Fruit fly (Drosophila melanogaster): ENCODE results near the gene pum.
A peak's percentile ranks its signal among the peaks of the same experiment; 100 is the strongest.

Gene pum

DNA sequence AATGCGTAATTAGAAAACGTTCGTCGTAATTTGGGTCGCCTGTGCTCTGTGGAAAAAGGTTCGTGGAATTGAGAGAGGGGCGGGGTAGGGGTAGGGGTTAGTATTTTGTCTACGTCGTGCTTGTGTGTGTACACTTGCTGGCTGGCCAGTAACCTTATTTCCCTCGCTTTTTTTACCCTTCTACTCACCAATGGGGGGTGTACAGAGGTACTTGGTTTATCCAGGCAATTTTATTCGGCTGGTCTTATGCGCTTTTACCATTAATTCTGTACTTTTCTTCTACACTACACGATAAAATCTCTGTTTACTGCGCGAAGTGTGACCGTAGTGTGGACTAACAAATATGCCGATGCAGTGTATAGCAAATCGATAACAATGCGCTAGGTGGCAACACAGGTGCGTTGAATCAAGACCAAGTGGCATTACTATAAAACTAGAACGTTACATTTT, 217.8 kb downstream of the pum start, which contains the start of gene tgo (continued):
- TF ChIP-seq Meics (GFP tag; optimal IDR thresholded peaks at IDR 0.05): no peak
- TF ChIP-seq HmgD (GFP tag; optimal IDR thresholded peaks at IDR 0.05): peak; percentile 1
- 0 out of 4 replicates have a peak, but pooled peaks have one; percentile 58 for TF ChIP-seq Dll (GFP tag; IDR thresholded peaks at IDR 0.05; ENCODE audit: partially characterized antibody)
- TF ChIP-seq Dfd (GFP tag; optimal IDR thresholded peaks at IDR 0.05): no peak
- peak; percentile 52 for TF ChIP-seq CoRest (tag; optimal IDR thresholded peaks at IDR 0.05)
- TF ChIP-seq CTCF (GFP tag; optimal IDR thresholded peaks at IDR 0.05): peak; percentile 42
- peak; percentile 73 for TF ChIP-seq trem (tag; optimal IDR thresholded peaks at IDR 0.05)
- TF ChIP-seq Atf6 (GFP tag; IDR thresholded peaks at IDR 0.05): no peak
- TF ChIP-seq CG17328 (GFP tag; IDR thresholded peaks at IDR 0.05): no peak
- peak; percentile 11; the same call in 1 of the 3 replicates for TF ChIP-seq CG16813 (GFP tag; IDR thresholded peaks at IDR 0.05; ENCODE audit: partially characterized antibody)
- TF ChIP-seq Max (GFP tag; optimal IDR thresholded peaks at IDR 0.05): no peak
- TF ChIP-seq Pdp1 (GFP tag; optimal IDR thresholded peaks at IDR 0.05): peak in 1 of 2 experiments; percentile 53
- no peak for TF ChIP-seq CG15696 (tag; optimal IDR thresholded peaks at IDR 0.05)
- TF ChIP-seq E2f2 (GFP tag; IDR thresholded peaks at IDR 0.05): peak; percentile 64
- TF ChIP-seq mirr (GFP tag; optimal IDR thresholded peaks at IDR 0.05): peak; percentile 25
- peak; percentile 59; the same call in 1 of the 2 replicates for TF ChIP-seq CG3847 (GFP tag; IDR thresholded peaks at IDR 0.05)
- TF ChIP-seq Dp (GFP tag; optimal IDR thresholded peaks at IDR 0.05): peak; percentile 61
- no peak for TF ChIP-seq Sox102F (GFP tag; optimal IDR thresholded peaks at IDR 0.05)
- peak; percentile 36 for TF ChIP-seq gcm (GFP tag; optimal IDR thresholded peaks at IDR 0.05)
- peak; percentile 62 for TF ChIP-seq CG34376 (GFP tag; optimal IDR thresholded peaks at IDR 0.05)
- TF ChIP-seq CG12155 (GFP tag; optimal IDR thresholded peaks at IDR 0.05): peak; percentile 3
- TF ChIP-seq BEAF-32 (GFP tag; optimal IDR thresholded peaks at IDR 0.05): peak; percentile 65
- no peak for TF ChIP-seq CG6689 (GFP tag; IDR thresholded peaks at IDR 0.05)
- peak; percentile 31; the same call in 1 of the 2 replicates for TF ChIP-seq Bgb (GFP tag; IDR thresholded peaks at IDR 0.05; ENCODE audit: partially characterized antibody)
- peak; percentile 59; the same call in 1 of the 2 replicates for TF ChIP-seq unc-4 (GFP tag; IDR thresholded peaks at IDR 0.05; ENCODE audit: partially characterized antibody)
- TF ChIP-seq HmgZ (tag; optimal IDR thresholded peaks at IDR 0.05): peak; percentile 85

DNA sequence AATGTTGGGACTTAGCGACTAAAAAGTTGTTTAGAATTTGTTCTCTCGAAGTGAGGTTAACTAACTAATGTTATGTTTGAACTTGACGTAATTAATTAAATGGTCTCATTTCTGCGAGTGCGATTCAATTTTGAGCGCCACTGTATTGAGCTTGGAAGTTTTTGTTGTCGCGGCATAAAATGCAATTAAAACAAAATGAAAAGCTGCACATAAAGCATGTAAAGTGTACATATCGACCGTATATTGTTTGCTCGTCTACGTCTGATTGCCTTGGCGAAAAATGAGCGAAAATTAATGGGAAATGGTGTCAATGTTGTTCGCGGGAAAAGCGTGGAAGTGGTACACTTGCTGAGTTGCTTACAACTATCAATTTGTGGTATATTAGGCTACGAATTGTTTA, 220.6 kb downstream of the pum start:
- no peak for TF ChIP-seq CG5245 (GFP tag; optimal IDR thresholded peaks at IDR 0.05)
- no peak for TF ChIP-seq Atf6 (GFP tag; IDR thresholded peaks at IDR 0.05)
- no peak for TF ChIP-seq CG7271 (tag; optimal IDR thresholded peaks at IDR 0.05)
- no peak for TF ChIP-seq p53 (GFP tag; optimal IDR thresholded peaks at IDR 0.05)
- TF ChIP-seq vvl (GFP tag; IDR thresholded peaks at IDR 0.05): no peak
- no peak for TF ChIP-seq Gsc (GFP tag; IDR thresholded peaks at IDR 0.05)
- no peak for TF ChIP-seq tx (GFP tag; optimal IDR thresholded peaks at IDR 0.05)
- TF ChIP-seq CG9437 (GFP tag; optimal IDR thresholded peaks at IDR 0.05): no peak
- TF ChIP-seq crp (GFP tag; optimal IDR thresholded peaks at IDR 0.05): no peak
